Worm (Caenorhabditis elegans): ENCODE data around the gene tcer-1.
A peak's percentile ranks its signal among the peaks of the same experiment; 100 is the strongest.

Gene tcer-1

ce11 chrII:7001405-7001804, 48.5 kb downstream of the tcer-1 start:
- TF ChIP-seq lin-11 (tag; optimal IDR thresholded peaks at IDR 0.05) (peak; percentile 75), sox-4 (tag; optimal IDR thresholded peaks at IDR 0.05) (peak; percentile 72), nhr-232 (tag; optimal IDR thresholded peaks at IDR 0.05) (peak; percentile 77), ceh-31 (tag; optimal IDR thresholded peaks at IDR 0.05) (peak; percentile 21), ttx-3 (tag; optimal IDR thresholded peaks at IDR 0.05) (peak; percentile 70), ceh-45 (GFP tag; IDR thresholded peaks at IDR 0.05) (peak; percentile 73; the same call in 1 of the 2 replicates), che-1 (tag; optimal IDR thresholded peaks at IDR 0.05) (peak; percentile 85), madf-2 (tag; optimal IDR thresholded peaks at IDR 0.05) (peak; percentile 78), hlh-6 (tag; optimal IDR thresholded peaks at IDR 0.05) (peak; percentile 87), C08G9.2 (tag; optimal IDR thresholded peaks at IDR 0.05) (peak; percentile 42), hlh-13 (GFP tag; optimal IDR thresholded peaks at IDR 0.05) (peak; percentile 72), syd-9 (tag; optimal IDR thresholded peaks at IDR 0.05) (peak; percentile 62), elt-4 (tag; optimal IDR thresholded peaks at IDR 0.05) (peak; percentile 30), ceh-9 (tag; optimal IDR thresholded peaks at IDR 0.05) (peak; percentile 41), F13H6.1 (tag; optimal IDR thresholded peaks at IDR 0.05) (peak; percentile 41), K09A11.1 (tag; optimal IDR thresholded peaks at IDR 0.05; ENCODE audit: insufficient read depth) (peak; percentile 22), gmeb-2 (tag; optimal IDR thresholded peaks at IDR 0.05) (peak; percentile 84), ceh-6 (GFP tag; optimal IDR thresholded peaks at IDR 0.05) (peak; percentile 87), T23F11.4 (GFP tag; optimal IDR thresholded peaks at IDR 0.05) (peak; percentile 72), ceh-18 (tag; optimal IDR thresholded peaks at IDR 0.05) (peak; percentile 28), elt-2 (tag; optimal IDR thresholded peaks at IDR 0.05) (peak; percentile 84), dmd-4 (tag; optimal IDR thresholded peaks at IDR 0.05; ENCODE audit: borderline replicate concordance) (peak; percentile 65), unc-86 (tag; optimal IDR thresholded peaks at IDR 0.05) (peak; percentile 68), C38D4.7 (GFP tag; optimal IDR thresholded peaks at IDR 0.05) (peak; percentile 78), npax-4 (tag; optimal IDR thresholded peaks at IDR 0.05) (peak; percentile 26), rnt-1 (tag; optimal IDR thresholded peaks at IDR 0.05) (peak; percentile 50), Y22D7AL.16 (tag; optimal IDR thresholded peaks at IDR 0.05) (peak; percentile 70), ref-2 (tag; optimal IDR thresholded peaks at IDR 0.05) (peak; percentile 72), sox-2 (GFP tag; IDR thresholded peaks at IDR 0.05) (peak; percentile 74), dve-1 (tag; optimal IDR thresholded peaks at IDR 0.05) (peak; percentile 33), hlh-15 (tag; optimal IDR thresholded peaks at IDR 0.05) (peak; percentile 66), sdc-2 (tag; optimal IDR thresholded peaks at IDR 0.05) (peak; percentile 74), ceh-34 (tag; optimal IDR thresholded peaks at IDR 0.05) (peak; percentile 34), K02D7.2 (tag; optimal IDR thresholded peaks at IDR 0.05) (peak; percentile 70), unc-3 (GFP tag; conservative IDR thresholded peaks at IDR 0.05) (peak; percentile 76), unc-3 (tag; optimal IDR thresholded peaks at IDR 0.05) (peak; percentile 7), tbx-2 (tag; optimal IDR thresholded peaks at IDR 0.05) (peak; percentile 50), pha-2 (tag; optimal IDR thresholded peaks at IDR 0.05) (peak; percentile 85), ahr-1 (tag; optimal IDR thresholded peaks at IDR 0.05) (peak; percentile 34), fkh-6 (tag; optimal IDR thresholded peaks at IDR 0.05) (peak; percentile 75), ceh-48 (tag; optimal IDR thresholded peaks at IDR 0.05) (peak; percentile 59), ztf-16 (tag; optimal IDR thresholded peaks at IDR 0.05) (peak; percentile 63), eyg-1 (tag; optimal IDR thresholded peaks at IDR 0.05) (peak; percentile 68), mec-3 (tag; optimal IDR thresholded peaks at IDR 0.05; ENCODE audit: borderline replicate concordance) (peak; percentile 18), fax-1 (tag; optimal IDR thresholded peaks at IDR 0.05) (peak; percentile 62), pat-9 (tag; optimal IDR thresholded peaks at IDR 0.05) (peak; percentile 84), ceh-19 (GFP tag; optimal IDR thresholded peaks at IDR 0.05) (peak; percentile 87), tbx-7 (tag; optimal IDR thresholded peaks at IDR 0.05) (peak; percentile 15), zip-5 (tag; optimal IDR thresholded peaks at IDR 0.05) (peak; percentile 37), ceh-2 (tag; optimal IDR thresholded peaks at IDR 0.05) (peak; percentile 50)

Measured in whole organism, late embryonic.